Worm (Caenorhabditis elegans): ENCODE measurements around the gene exp-2.

Gene exp-2

DNA sequence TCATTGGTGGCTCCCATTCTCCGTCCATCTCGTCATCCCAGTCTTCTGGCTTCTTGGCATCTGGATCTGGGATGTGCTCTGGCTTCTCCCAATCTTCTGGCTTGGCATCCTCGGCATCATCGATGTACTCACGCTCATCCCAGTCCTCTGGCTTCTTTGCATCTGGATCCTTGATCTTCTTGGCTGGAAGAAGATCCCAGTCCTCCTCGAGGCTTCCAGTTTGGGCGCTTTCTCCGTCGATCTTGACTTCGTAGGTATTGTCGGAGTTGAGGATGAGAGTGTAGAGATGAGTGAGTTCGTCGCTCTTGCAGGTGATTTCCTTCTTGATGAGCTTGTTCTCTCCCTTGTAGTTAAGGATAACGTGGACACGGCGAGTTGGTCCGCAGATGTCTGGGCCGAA lies 31.6 kb upstream of the exp-2 start:
- TF ChIP-seq rnt-1 (tag; optimal IDR thresholded peaks at IDR 0.05) (peak; percentile 27), alr-1 (tag; optimal IDR thresholded peaks at IDR 0.05; ENCODE audit: borderline replicate concordance) (peak; percentile 60), nhr-85 (tag) (peak; percentile 35), efl-1 (optimal IDR thresholded peaks at IDR 0.05) (no peak), efl-1 (GFP tag; optimal IDR thresholded peaks at IDR 0.05 in 1 of 2) (peak in 1 of 2 experiments; percentile 78), pqm-1 (tag; optimal IDR thresholded peaks at IDR 0.05) (no peak), ets-5 (GFP tag; IDR thresholded peaks at IDR 0.05) (0 out of 2 replicates have a peak, but pooled peaks have one; percentile 58), elt-2 (tag; optimal IDR thresholded peaks at IDR 0.05) (no peak)

DNA sequence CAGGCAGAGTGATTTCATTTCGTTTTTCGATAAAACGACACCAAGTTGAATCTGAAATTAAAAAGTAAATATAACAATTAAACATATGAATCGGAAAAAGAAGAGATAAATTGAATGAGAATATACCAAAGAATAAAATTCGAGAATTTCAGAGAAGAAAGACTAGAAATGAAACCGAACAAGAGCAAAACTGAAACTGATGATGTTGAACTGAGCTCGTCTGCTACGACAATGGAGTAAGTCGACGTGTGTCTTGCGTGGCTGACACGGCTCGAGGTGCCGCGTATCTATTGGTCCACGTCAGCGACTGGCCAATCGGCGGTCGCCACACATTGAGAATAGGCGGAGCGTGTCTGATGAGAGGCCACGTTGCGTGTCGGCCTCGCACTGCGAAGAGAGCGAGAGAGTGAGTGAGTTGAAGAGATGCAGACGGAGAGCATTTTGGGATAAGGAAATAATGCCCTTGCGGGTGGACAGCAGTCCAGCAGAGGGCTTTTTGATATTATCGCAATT lies 30.7 kb upstream of the exp-2 start, which contains the start of gene crt-1:
Gene crt-1, minus strand, starts transcription at position 51 of the 513 bp plus-strand sequence.
- TF ChIP-seq nhr-76 (tag; optimal IDR thresholded peaks at IDR 0.05) = peak; percentile 71
- peak; percentile 68 for TF ChIP-seq lin-39 (tag; optimal IDR thresholded peaks at IDR 0.05)
- no peak for TF ChIP-seq Y116A8C.19 (tag; optimal IDR thresholded peaks at IDR 0.05; ENCODE audit: borderline replicate concordance)
- TF ChIP-seq swsn-7 (tag; optimal IDR thresholded peaks at IDR 0.05) = peak; percentile 96
- peak; percentile 73 for TF ChIP-seq skn-1 (tag; optimal IDR thresholded peaks at IDR 0.05)
- peak; percentile 84 for TF ChIP-seq jun-1 (tag; optimal IDR thresholded peaks at IDR 0.05)
- peak; percentile 92 for TF ChIP-seq egl-13 (tag; optimal IDR thresholded peaks at IDR 0.05)
- TF ChIP-seq F16B12.6 (tag; optimal IDR thresholded peaks at IDR 0.05) = peak; percentile 62
- peak; percentile 72 for TF ChIP-seq fos-1 (tag; optimal IDR thresholded peaks at IDR 0.05)
- TF ChIP-seq vab-15 (tag; optimal IDR thresholded peaks at IDR 0.05) = no peak
- peak; percentile 98 for TF ChIP-seq lin-14 (GFP tag; optimal IDR thresholded peaks at IDR 0.05)
- TF ChIP-seq unc-130 (tag; optimal IDR thresholded peaks at IDR 0.05) = peak; percentile 74
- TF ChIP-seq isw-1 (GFP tag; IDR thresholded peaks at IDR 0.05) = peak; percentile 95
- TF ChIP-seq aha-1 (tag; optimal IDR thresholded peaks at IDR 0.05) = peak; percentile 44
- peak; percentile 42 for TF ChIP-seq hpl-2 (GFP tag; optimal IDR thresholded peaks at IDR 0.05)
- TF ChIP-seq sptf-1 (tag; optimal IDR thresholded peaks at IDR 0.05) = no peak
- peak; percentile 79 for TF ChIP-seq C16A3.4 (tag; optimal IDR thresholded peaks at IDR 0.05)
- peak; percentile 52 for TF ChIP-seq aly-2 (tag; optimal IDR thresholded peaks at IDR 0.05)
- peak; percentile 68 for TF ChIP-seq efl-3 (GFP tag; optimal IDR thresholded peaks at IDR 0.05)
- TF ChIP-seq ceh-88 (GFP tag; IDR thresholded peaks at IDR 0.05) = peak; percentile 44
- peak; percentile 78 for TF ChIP-seq nhr-11 (tag; optimal IDR thresholded peaks at IDR 0.05)
- peak; percentile 95 for TF ChIP-seq sup-37 (GFP tag; optimal IDR thresholded peaks at IDR 0.05)
- peak; percentile 94 for TF ChIP-seq nhr-85 (tag)
- peak; percentile 69 for TF ChIP-seq lir-3 (tag; optimal IDR thresholded peaks at IDR 0.05; ENCODE audit: poor library complexity)
- TF ChIP-seq tbx-2 (tag; optimal IDR thresholded peaks at IDR 0.05) = peak; percentile 96
- peak; percentile 88 to 89 for TF ChIP-seq efl-1 (optimal IDR thresholded peaks at IDR 0.05)
- peak; percentile 78 to 98 for TF ChIP-seq efl-1 (GFP tag; optimal IDR thresholded peaks at IDR 0.05 in 1 of 2)
- TF ChIP-seq nhr-19 (GFP tag; conservative IDR thresholded peaks at IDR 0.05) = peak; percentile 95
- TF ChIP-seq nhr-12 (tag; optimal IDR thresholded peaks at IDR 0.05) = no peak
- TF ChIP-seq nhr-71 (tag; optimal IDR thresholded peaks at IDR 0.05) = peak; percentile 99
- peak; percentile 80 for TF ChIP-seq sox-4 (tag; optimal IDR thresholded peaks at IDR 0.05)
- TF ChIP-seq dsc-1 (tag; optimal IDR thresholded peaks at IDR 0.05) = peak; percentile 94
- peak; percentile 97 for TF ChIP-seq nhr-47 (tag; optimal IDR thresholded peaks at IDR 0.05)
- peak; percentile 97 for TF ChIP-seq grh-1 (GFP tag; IDR thresholded peaks at IDR 0.05)
- TF ChIP-seq elt-2 (tag; optimal IDR thresholded peaks at IDR 0.05) = peak; percentile 93
- peak; percentile 26 to 73 for TF ChIP-seq egl-27 (tag; optimal IDR thresholded peaks at IDR 0.05)
- TF ChIP-seq unc-86 (tag; optimal IDR thresholded peaks at IDR 0.05) = peak; percentile 93
- peak; percentile 30 for TF ChIP-seq ceh-90 (tag; optimal IDR thresholded peaks at IDR 0.05)
- peak; percentile 80 for TF ChIP-seq irx-1 (tag; optimal IDR thresholded peaks at IDR 0.05)
- TF ChIP-seq mdl-1 (tag; optimal IDR thresholded peaks at IDR 0.05) = peak; percentile 60 to 96
- TF ChIP-seq lin-13 (GFP tag; optimal IDR thresholded peaks at IDR 0.05) = peak; percentile 95
- peak; percentile 73 for TF ChIP-seq nhr-237 (tag; optimal IDR thresholded peaks at IDR 0.05)
- no peak for TF ChIP-seq C34B4.2 (tag; optimal IDR thresholded peaks at IDR 0.05)
- peak; percentile 66 for TF ChIP-seq fkh-4 (tag; optimal IDR thresholded peaks at IDR 0.05; ENCODE audit: borderline replicate concordance)
- peak; percentile 76 to 92 (median 89) for TF ChIP-seq ceh-82 (tag; optimal IDR thresholded peaks at IDR 0.05)
- TF ChIP-seq ces-1 (GFP tag; optimal IDR thresholded peaks at IDR 0.05) = no peak
- peak; percentile 81 for TF ChIP-seq mep-1 (tag; optimal IDR thresholded peaks at IDR 0.05)

Data from whole organism, L1 larva.